Fruit fly (Drosophila melanogaster) whole organism, embryonic: ENCODE results near the gene CG33268.
A peak's percentile ranks its signal among the peaks of the same experiment; 100 is the strongest.

Experiments used
- Adf1 ChIP-seq: fragments of 200-800 bp; sonication (Bioruptor generic); IDR thresholded peaks from 2 replicates; pipeline ENCODE4 v1.3.6; 2022; ENCODE audit warnings: missing biosample characterization, missing genetic modification characterization
- Blimp-1 ChIP-seq: fragments of 200-800 bp; sonication (Bioruptor generic); optimal IDR thresholded peaks from 3 replicates; lab custom pipeline; 2018; ENCODE audit warnings: missing biosample characterization, missing genetic modification characterization, mild to moderate bottlenecking, moderate library complexity, missing genetic modification reagents
- CG10147 ChIP-seq: fragments of 200-800 bp; sonication (Bioruptor generic); optimal IDR thresholded peaks from 2 replicates; lab custom pipeline; 2019; ENCODE audit warnings: missing biosample characterization, mild to moderate bottlenecking, missing genetic modification characterization, moderate library complexity
- CG10321 ChIP-seq: fragments of 200-800 bp; sonication (Bioruptor generic); IDR thresholded peaks from 2 replicates; pipeline ENCODE4 v1.3.6; 2022; ENCODE audit warnings: missing biosample characterization, missing genetic modification characterization
- CG10543 ChIP-seq: fragments of 200-800 bp; sonication (Bioruptor generic); optimal IDR thresholded peaks from 3 replicates; lab custom pipeline; 2017; ENCODE audit warnings: missing biosample characterization, mild to moderate bottlenecking, missing genetic modification characterization, moderate library complexity
- CG10565 ChIP-seq: fragments of 200-800 bp; sonication (Bioruptor generic); optimal IDR thresholded peaks from 3 replicates; lab custom pipeline; 2016; ENCODE audit warnings: missing biosample characterization, mild to moderate bottlenecking, missing genetic modification characterization
- CG10959 ChIP-seq: fragments of 200-800 bp; sonication (Bioruptor generic); IDR thresholded peaks from 2 replicates; pipeline ENCODE4 v1.3.6; 2022; ENCODE audit warnings: missing biosample characterization, missing genetic modification characterization
- CG11504 ChIP-seq: fragments of 200-800 bp; sonication (Bioruptor generic); optimal IDR thresholded peaks from 3 replicates; lab custom pipeline; 2019; ENCODE audit warnings: missing biosample characterization, mild to moderate bottlenecking, missing genetic modification characterization, moderate library complexity
- CG11696 ChIP-seq: fragments of 200-800 bp; sonication (Bioruptor generic); IDR thresholded peaks from 2 replicates; pipeline ENCODE4 v1.3.6; 2022; ENCODE audit warnings: missing biosample characterization, missing genetic modification characterization
- CG12769 ChIP-seq: fragments of 200-800 bp; sonication (Bioruptor generic); optimal IDR thresholded peaks from 2 replicates; lab custom pipeline; 2019; ENCODE audit warnings: missing biosample characterization, mild to moderate bottlenecking, missing genetic modification characterization, moderate library complexity
- CG13624 ChIP-seq: fragments of 200-800 bp; sonication (Bioruptor generic); optimal IDR thresholded peaks from 2 replicates; lab custom pipeline; 2016; ENCODE audit warnings: missing biosample characterization, missing genetic modification characterization
- CG14014 ChIP-seq: fragments of 200-800 bp; sonication (Bioruptor generic); IDR thresholded peaks from 2 replicates; pipeline ENCODE4 v1.3.6; 2022; ENCODE audit warnings: missing biosample characterization, missing genetic modification characterization
- CG17829 ChIP-seq: fragments of 200-800 bp; optimal IDR thresholded peaks from 2 replicates; lab custom pipeline; 2019; ENCODE audit warnings: missing biosample characterization, mild to moderate bottlenecking, missing genetic modification characterization, moderate library complexity
- CG1832 ChIP-seq: fragments of 200-800 bp; sonication (Bioruptor generic); optimal IDR thresholded peaks from 2 replicates; lab custom pipeline; 2017; ENCODE audit warnings: missing biosample characterization, mild to moderate bottlenecking, missing genetic modification characterization, inconsistent platforms
- CG3838 ChIP-seq: fragments of 200-800 bp; sonication (Bioruptor generic); optimal IDR thresholded peaks from 3 replicates; lab custom pipeline; 2016; ENCODE audit warnings: missing biosample characterization, missing genetic modification characterization
- CG4424 ChIP-seq: fragments of 200-800 bp; sonication (Bioruptor generic); optimal IDR thresholded peaks from 3 replicates; lab custom pipeline; 2016; ENCODE audit warnings: missing biosample characterization, missing genetic modification characterization
- CG6175 ChIP-seq: fragments of 200-800 bp; sonication (Bioruptor generic); IDR thresholded peaks from 3 replicates; pipeline ENCODE4 v1.3.6; 2022; ENCODE audit warnings: missing biosample characterization, missing genetic modification characterization
- CG7786 ChIP-seq: fragments of 200-800 bp; sonication (Bioruptor generic); optimal IDR thresholded peaks from 2 replicates; lab custom pipeline; 2016; ENCODE audit warnings: missing biosample characterization, missing genetic modification characterization
- CG9609 ChIP-seq: fragments of 200-800 bp; sonication (Bioruptor generic); optimal IDR thresholded peaks from 3 replicates; lab custom pipeline; 2016; ENCODE audit warnings: missing biosample characterization, missing genetic modification characterization
- D19A ChIP-seq: fragments of 200-800 bp; optimal IDR thresholded peaks from 3 replicates; lab custom pipeline; 2019; ENCODE audit warnings: missing biosample characterization, mild to moderate bottlenecking, missing genetic modification characterization, moderate library complexity
- Dek ChIP-seq: fragments of 200-800 bp; sonication (Bioruptor generic); optimal IDR thresholded peaks from 3 replicates; lab custom pipeline; 2019; ENCODE audit warnings: missing biosample characterization, mild to moderate bottlenecking, missing genetic modification characterization, moderate library complexity
- HLH54F ChIP-seq: fragments of 200-800 bp; sonication (Bioruptor generic); optimal IDR thresholded peaks from 3 replicates; lab custom pipeline; 2016; ENCODE audit warnings: missing biosample characterization, missing genetic modification characterization
- Hr3 ChIP-seq: fragments of 200-800 bp; sonication (Bioruptor generic); optimal IDR thresholded peaks from 3 replicates; lab custom pipeline; 2016; ENCODE audit warnings: missing biosample characterization, missing genetic modification characterization
- Hr78 ChIP-seq, 2 experiments: fragments of 200-800 bp in 1 of 2; fragments of >200 bp in 1 of 2; sonication (Bioruptor generic) in 1 of 2; optimal IDR thresholded peaks; 2 replicates each; lab custom pipeline; 2017 to 2019; ENCODE audit warnings: missing biosample characterization in 2 of 2, missing genetic modification characterization in 2 of 2, mild to moderate bottlenecking in 1 of 2, moderate library complexity in 1 of 2
- Nf-YC ChIP-seq: fragments of 200-800 bp; optimal IDR thresholded peaks from 3 replicates; lab custom pipeline; 2019; ENCODE audit warnings: missing biosample characterization, mild to moderate bottlenecking, missing genetic modification characterization, moderate library complexity
- Sry-β ChIP-seq: fragments of 200-800 bp; sonication (Bioruptor generic); optimal IDR thresholded peaks from 2 replicates; lab custom pipeline; 2018; ENCODE audit warnings: missing biosample characterization, mild to moderate bottlenecking, missing genetic modification characterization, moderate library complexity
- Trl ChIP-seq, 3 experiments: fragments of >200 bp in 2 of 3; fragments of 200-800 bp in 1 of 3; sonication (Bioruptor generic) in 1 of 3; optimal IDR thresholded peaks; 2 replicates in 1 of 3; 3 replicates in 2 of 3; lab custom pipeline; 2016 to 2017; ENCODE audit warnings: missing biosample characterization in 1 of 3, missing genetic modification characterization in 1 of 3
- ase ChIP-seq: fragments of 200-800 bp; sonication (Bioruptor generic); IDR thresholded peaks from 3 replicates; pipeline ENCODE4 v1.3.6; 2022; ENCODE audit warnings: missing biosample characterization, missing genetic modification characterization
- bsh ChIP-seq, 2 experiments: fragments of 200-800 bp; sonication (Bioruptor generic); optimal IDR thresholded peaks; 2 replicates each; lab custom pipeline; 2017 to 2018; ENCODE audit warnings: mild to moderate bottlenecking in 2 of 2, missing biosample characterization in 2 of 2, missing genetic modification characterization in 2 of 2, moderate library complexity in 1 of 2
- cg ChIP-seq: fragments of 200-800 bp; sonication (Bioruptor generic); optimal IDR thresholded peaks from 3 replicates; lab custom pipeline; 2019; ENCODE audit warnings: missing biosample characterization, mild to moderate bottlenecking, missing genetic modification characterization, moderate library complexity
- chinmo ChIP-seq: fragments of 200-800 bp; sonication (Bioruptor generic); IDR thresholded peaks from 4 replicates; pipeline ENCODE4 v1.3.6; 2022; ENCODE audit warnings: missing biosample characterization, missing genetic modification characterization; ENCODE audit not compliant: partially characterized antibody
- ci ChIP-seq: fragments of 200-800 bp; sonication (Bioruptor generic); IDR thresholded peaks from 3 replicates; pipeline ENCODE4 v1.3.6; 2022; ENCODE audit warnings: missing biosample characterization, missing genetic modification characterization
- crol ChIP-seq: fragments of 200-800 bp; sonication (Bioruptor generic); IDR thresholded peaks from 2 replicates; pipeline ENCODE4 v1.3.6; 2022; ENCODE audit warnings: missing biosample characterization, missing genetic modification characterization
- crp ChIP-seq, 2 experiments: fragments of 200-800 bp; sonication (Bioruptor generic); optimal IDR thresholded peaks; 2 replicates in 1 of 2; 3 replicates in 1 of 2; lab custom pipeline; 2017; ENCODE audit warnings: missing biosample characterization in 2 of 2, missing genetic modification characterization in 2 of 2, mild to moderate bottlenecking in 1 of 2, moderate library complexity in 1 of 2
- fd64A ChIP-seq: fragments of 200-800 bp; sonication (Bioruptor generic); optimal IDR thresholded peaks from 3 replicates; lab custom pipeline; 2018; ENCODE audit warnings: missing biosample characterization, mild to moderate bottlenecking, missing genetic modification characterization
- fd96Cb ChIP-seq: fragments of 200-800 bp; sonication (Bioruptor generic); optimal IDR thresholded peaks from 2 replicates; lab custom pipeline; 2018; ENCODE audit warnings: missing biosample characterization, mild to moderate bottlenecking, missing genetic modification characterization, moderate library complexity
- ham ChIP-seq: fragments of 200-800 bp; sonication (Bioruptor generic); IDR thresholded peaks from 2 replicates; pipeline ENCODE4 v1.3.6; 2022; ENCODE audit warnings: missing biosample characterization, missing genetic modification characterization
- insv ChIP-seq, 2 experiments: fragments of 200-800 bp; sonication (Bioruptor generic); optimal IDR thresholded peaks; 3 replicates each; lab custom pipeline; 2016 to 2018; ENCODE audit warnings: missing biosample characterization in 2 of 2, missing genetic modification characterization in 2 of 2
- maf-S ChIP-seq: fragments of 200-800 bp; sonication (Bioruptor generic); optimal IDR thresholded peaks from 2 replicates; lab custom pipeline; 2016; ENCODE audit warnings: missing biosample characterization, missing genetic modification characterization
- nmo ChIP-seq: fragments of 200-800 bp; sonication (Bioruptor generic); optimal IDR thresholded peaks from 2 replicates; lab custom pipeline; 2018; ENCODE audit warnings: missing biosample characterization, mild to moderate bottlenecking, missing genetic modification characterization, moderate library complexity
- nom ChIP-seq: fragments of 200-800 bp; sonication (Bioruptor generic); optimal IDR thresholded peaks from 2 replicates; lab custom pipeline; 2017; ENCODE audit warnings: missing biosample characterization, missing genetic modification characterization, mild to moderate bottlenecking, moderate library complexity, missing genetic modification reagents
- onecut ChIP-seq: fragments of 200-800 bp; sonication (Bioruptor generic); IDR thresholded peaks from 2 replicates; pipeline ENCODE4 v1.3.6; 2022; ENCODE audit warnings: missing biosample characterization, missing genetic modification characterization
- pros ChIP-seq: fragments of 200-800 bp; sonication (Bioruptor generic); optimal IDR thresholded peaks from 3 replicates; lab custom pipeline; 2019; ENCODE audit warnings: missing biosample characterization, mild to moderate bottlenecking, missing genetic modification characterization, moderate library complexity
- run ChIP-seq: fragments of 200-800 bp; sonication (Bioruptor generic); optimal IDR thresholded peaks from 3 replicates; lab custom pipeline; 2018; ENCODE audit warnings: missing biosample characterization, mild to moderate bottlenecking, missing genetic modification characterization
- seq ChIP-seq: fragments of 200-800 bp; sonication (Bioruptor generic); IDR thresholded peaks from 2 replicates; pipeline ENCODE4 v1.3.6; 2022; ENCODE audit warnings: missing biosample characterization, missing genetic modification characterization
- slbo ChIP-seq: fragments of 200-800 bp; sonication (Bioruptor generic); IDR thresholded peaks from 2 replicates; pipeline ENCODE4 v1.3.6; 2022; ENCODE audit warnings: missing biosample characterization, missing genetic modification characterization
- sna ChIP-seq: fragments of 200-800 bp; sonication (Bioruptor generic); IDR thresholded peaks from 2 replicates; pipeline ENCODE4 v1.3.6; 2022; ENCODE audit warnings: missing biosample characterization, missing genetic modification characterization; ENCODE audit not compliant: partially characterized antibody
- toy ChIP-seq: fragments of 200-800 bp; sonication (Bioruptor generic); IDR thresholded peaks from 2 replicates; pipeline ENCODE4 v1.3.6; 2022; ENCODE audit warnings: missing biosample characterization, missing genetic modification characterization
- ttk ChIP-seq: fragments of 200-800 bp; sonication (Bioruptor generic); IDR thresholded peaks from 2 replicates; pipeline ENCODE4 v2.1.2; 2022; ENCODE audit warnings: missing biosample characterization, missing genetic modification characterization

CG33268 gene

DNA sequence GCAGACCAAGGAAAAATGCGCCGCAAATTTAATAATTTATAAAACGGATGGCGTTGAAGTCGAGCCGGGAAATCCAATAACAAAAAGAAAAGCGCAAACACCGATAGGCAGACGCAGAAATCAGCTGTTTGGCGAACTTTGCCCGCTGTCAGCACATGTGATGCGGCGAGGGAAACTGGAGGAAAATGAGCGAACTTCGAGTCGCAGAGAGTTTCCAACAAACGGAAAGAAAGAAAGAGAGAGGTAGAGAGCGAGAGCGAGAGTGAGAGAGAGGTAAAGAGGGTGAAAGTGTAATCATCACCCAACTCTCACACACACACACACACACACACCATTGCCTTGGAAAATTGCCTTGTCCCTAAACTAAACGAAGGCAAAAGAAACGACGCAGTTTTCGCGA, 33.8 kb downstream of the CG33268 start (continued):
- TF ChIP-seq CG17829 = peak; percentile 13
- 0 out of 3 replicates have a peak, but pooled peaks have one; percentile 4 for TF ChIP-seq CG6175 (GFP tag; lab: Robert Waterston, UW)
- no peak for TF ChIP-seq HLH54F (GFP tag; lab: Kevin White, UChicago)
- TF ChIP-seq CG7786 = no peak
- TF ChIP-seq run (tag; lab: Kevin White, UChicago) = no peak
- TF ChIP-seq CG11696 = no peak
- TF ChIP-seq Dek (tag; lab: Kevin White, UChicago) = no peak
- TF ChIP-seq toy (GFP tag; lab: Robert Waterston, UW) = no peak
- TF ChIP-seq nom (GFP tag; lab: Kevin White, UChicago) = peak; percentile 93
- no peak for TF ChIP-seq CG3838 (GFP tag; lab: Kevin White, UChicago)
- no peak for TF ChIP-seq CG9609 (GFP tag; lab: Kevin White, UChicago)
- no peak for TF ChIP-seq slbo (GFP tag; lab: Robert Waterston, UW)
- TF ChIP-seq CG1832 (GFP tag; lab: Kevin White, UChicago) = peak; percentile 77
- TF ChIP-seq CG10565 (GFP tag; lab: Kevin White, UChicago) = no peak
- TF ChIP-seq pros (GFP tag; lab: Kevin White, UChicago) = peak; percentile 66
- TF ChIP-seq Hr78 (GFP tag; optimal IDR thresholded peaks at IDR 0.05; lab: Kevin White, UChicago) = peak in 1 of 2 experiments; percentile 37
- 0 out of 3 replicates have a peak, but pooled peaks have one; percentile 34 for TF ChIP-seq ci
- TF ChIP-seq CG10147 (GFP tag; lab: Kevin White, UChicago) = no peak
- 0 out of 2 replicates have a peak, but pooled peaks have one; percentile 15 for TF ChIP-seq CG10321 (GFP tag; lab: Robert Waterston, UW)
- no peak for TF ChIP-seq ttk (GFP tag; lab: Robert Waterston, UW)
- TF ChIP-seq crp (GFP tag; optimal IDR thresholded peaks at IDR 0.05; lab: Kevin White, UChicago) = peak in 1 of 2 experiments; percentile 70
- TF ChIP-seq crol (GFP tag; lab: Robert Waterston, UW) = peak; percentile 64
- peak; percentile 80 for TF ChIP-seq cg (GFP tag; lab: Kevin White, UChicago)
- peak in 1 of 2 experiments; percentile 85 for TF ChIP-seq bsh (GFP tag; optimal IDR thresholded peaks at IDR 0.05; lab: Kevin White, UChicago)
- TF ChIP-seq CG11504 (tag; lab: Kevin White, UChicago) = peak; percentile 37
- peak; percentile 76 to 77 for TF ChIP-seq Trl (optimal IDR thresholded peaks at IDR 0.05; lab: Kevin White, UChicago)
- no peak for TF ChIP-seq Trl (GFP tag; optimal IDR thresholded peaks at IDR 0.05; lab: Kevin White, UChicago)
- TF ChIP-seq insv (GFP tag; optimal IDR thresholded peaks at IDR 0.05; lab: Kevin White, UChicago) = peak in 1 of 2 experiments; percentile 48
- no peak for TF ChIP-seq Hr3
- TF ChIP-seq chinmo (GFP tag; lab: Robert Waterston, UW) = 0 out of 4 replicates have a peak, but pooled peaks have one; percentile 26
- TF ChIP-seq ham (GFP tag; lab: Robert Waterston, UW) = no peak
- peak; percentile 20; the same call in 1 of the 2 replicates for TF ChIP-seq seq
- no peak for TF ChIP-seq CG10543
- no peak for TF ChIP-seq CG14014 (GFP tag; lab: Robert Waterston, UW)
- TF ChIP-seq fd64A (GFP tag; lab: Kevin White, UChicago) = no peak
- no peak for TF ChIP-seq CG4424 (GFP tag; lab: Kevin White, UChicago)
- peak; percentile 71 for TF ChIP-seq Blimp-1 (GFP tag; lab: Kevin White, UChicago)
- TF ChIP-seq CG10959 (GFP tag; lab: Robert Waterston, UW) = no peak
- TF ChIP-seq Sry-β (GFP tag; lab: Kevin White, UChicago) = no peak
- TF ChIP-seq Adf1 (GFP tag; lab: Robert Waterston, UW) = no peak
- TF ChIP-seq CG13624 (GFP tag; lab: Kevin White, UChicago) = no peak
- TF ChIP-seq onecut = 0 out of 2 replicates have a peak, but pooled peaks have one; percentile 11
- TF ChIP-seq D19A = no peak
- TF ChIP-seq nmo (GFP tag; lab: Kevin White, UChicago) = no peak
- no peak for TF ChIP-seq sna
- no peak for TF ChIP-seq maf-S (GFP tag; lab: Kevin White, UChicago)
- TF ChIP-seq ase (GFP tag; lab: Robert Waterston, UW) = no peak
- no peak for TF ChIP-seq Nf-YC (tag; lab: Kevin White, UChicago)
- no peak for TF ChIP-seq fd96Cb (tag; lab: Kevin White, UChicago)
- TF ChIP-seq CG12769 = no peak
